Worm (Caenorhabditis elegans) whole organism, L3 larva: ENCODE data around the gene rpl-12.
A peak's percentile ranks its signal among the peaks of the same experiment; 100 is the strongest.

Experiments
- R02D3.7 ChIP-seq: fragments of 150-350 bp; optimal IDR thresholded peaks from 2 replicates; lab custom pipeline; 2014; ENCODE audit warnings: missing biosample characterization, missing genetic modification characterization
- ZK546.5 ChIP-seq: sonication (generic microtip); optimal IDR thresholded peaks from 2 replicates; lab custom pipeline; 2017; ENCODE audit warnings: missing biosample characterization, missing genetic modification characterization
- aly-2 ChIP-seq: fragments of 150-350 bp; optimal IDR thresholded peaks from 2 replicates; lab custom pipeline; 2014; ENCODE audit warnings: missing biosample characterization, missing genetic modification characterization
- ama-1 ChIP-seq: fragments of 150-350 bp; optimal IDR thresholded peaks from 2 replicates; lab custom pipeline; 2018
- ceh-16 ChIP-seq: sonication (generic microtip); optimal IDR thresholded peaks from 2 replicates; lab custom pipeline; 2017; ENCODE audit warnings: missing biosample characterization, missing genetic modification characterization
- ceh-28 ChIP-seq: fragments of 150-350 bp; optimal IDR thresholded peaks from 2 replicates; lab custom pipeline; 2014; ENCODE audit warnings: missing biosample characterization, missing genetic modification reagents, missing genetic modification characterization
- ceh-82 ChIP-seq: fragments of 150-350 bp; optimal IDR thresholded peaks from 2 replicates; lab custom pipeline; 2014; ENCODE audit warnings: missing biosample characterization, missing genetic modification characterization
- ceh-9 ChIP-seq: sonication (generic microtip); optimal IDR thresholded peaks from 2 replicates; lab custom pipeline; 2018; ENCODE audit warnings: missing biosample characterization, missing genetic modification characterization
- daf-12 ChIP-seq: fragments of 150-350 bp; optimal IDR thresholded peaks from 2 replicates; lab custom pipeline; 2014; ENCODE audit warnings: missing biosample characterization, missing genetic modification reagents, missing genetic modification characterization
- egl-27 ChIP-seq: sonication (generic microtip); optimal IDR thresholded peaks from 4 replicates; lab custom pipeline; 2017; ENCODE audit warnings: missing biosample characterization, missing genetic modification reagents, missing genetic modification characterization
- egl-5 ChIP-seq: fragments of 150-350 bp; optimal IDR thresholded peaks from 2 replicates; lab custom pipeline; 2017; ENCODE audit warnings: missing biosample characterization, missing genetic modification reagents, missing genetic modification characterization, inconsistent platforms
- elt-1 ChIP-seq: fragments of 150-350 bp; optimal IDR thresholded peaks from 2 replicates; lab custom pipeline; 2014; ENCODE audit warnings: missing biosample characterization, missing genetic modification characterization
- elt-2 ChIP-seq: sonication (generic microtip); optimal IDR thresholded peaks from 2 replicates; lab custom pipeline; 2016; ENCODE audit warnings: missing genetic modification reagents, mild to moderate bottlenecking, missing genetic modification characterization, missing compliant biosample characterization
- elt-3 ChIP-seq, 3 experiments: fragments of 150-350 bp in 1 of 3; sonication (generic microtip) in 2 of 3; optimal IDR thresholded peaks; 2 replicates in 2 of 3; 4 replicates in 1 of 3; lab custom pipeline; 2014 to 2017; ENCODE audit warnings: missing biosample characterization in 3 of 3, missing genetic modification characterization in 3 of 3
- fkh-10 ChIP-seq: sonication (generic microtip); optimal IDR thresholded peaks from 2 replicates; lab custom pipeline; 2017; ENCODE audit warnings: missing biosample characterization, missing genetic modification reagents, missing genetic modification characterization
- fos-1 ChIP-seq: fragments of 150-350 bp; optimal IDR thresholded peaks from 2 replicates; lab custom pipeline; 2014; ENCODE audit warnings: missing biosample characterization, missing genetic modification characterization
- jun-1 ChIP-seq: fragments of 150-350 bp; optimal IDR thresholded peaks from 2 replicates; lab custom pipeline; 2014; ENCODE audit warnings: missing biosample characterization, missing genetic modification reagents, missing genetic modification characterization
- lin-15B ChIP-seq: fragments of 150-350 bp; optimal IDR thresholded peaks from 2 replicates; lab custom pipeline; 2014; ENCODE audit warnings: missing biosample characterization, missing genetic modification characterization
- lin-39 ChIP-seq: fragments of 150-350 bp; optimal IDR thresholded peaks from 2 replicates; lab custom pipeline; 2018; ENCODE audit warnings: missing biosample characterization, missing genetic modification reagents, missing genetic modification characterization
- mdl-1 ChIP-seq: fragments of 150-350 bp; optimal IDR thresholded peaks from 2 replicates; lab custom pipeline; 2014; ENCODE audit warnings: missing biosample characterization, missing genetic modification characterization
- mml-1 ChIP-seq: fragments of 150-350 bp; sonication (generic microtip); optimal IDR thresholded peaks from 3 replicates; lab custom pipeline; 2014; ENCODE audit warnings: missing biosample characterization, missing genetic modification characterization
- nfya-1 ChIP-seq: sonication (generic microtip); optimal IDR thresholded peaks from 2 replicates; lab custom pipeline; 2017; ENCODE audit warnings: missing genetic modification characterization, mild to moderate bottlenecking, missing compliant biosample characterization, antibody characterized with exemption, moderate library complexity; ENCODE audit not compliant: insufficient read depth
- nhr-11 ChIP-seq: fragments of 150-350 bp; optimal IDR thresholded peaks from 2 replicates; lab custom pipeline; 2014; ENCODE audit warnings: missing biosample characterization, missing genetic modification characterization
- nhr-12 ChIP-seq: fragments of 150-350 bp; optimal IDR thresholded peaks from 2 replicates; lab custom pipeline; 2014; ENCODE audit warnings: missing biosample characterization, missing genetic modification characterization
- nhr-23 ChIP-seq: fragments of 150-350 bp; optimal IDR thresholded peaks from 2 replicates; lab custom pipeline; 2014; ENCODE audit warnings: missing biosample characterization, missing genetic modification reagents, missing genetic modification characterization
- nhr-237 ChIP-seq: fragments of 150-350 bp; optimal IDR thresholded peaks from 2 replicates; lab custom pipeline; 2014; ENCODE audit warnings: missing biosample characterization, missing genetic modification characterization
- nhr-25 ChIP-seq: sonication (generic microtip); optimal IDR thresholded peaks from 2 replicates; lab custom pipeline; 2017; ENCODE audit warnings: missing biosample characterization, missing genetic modification characterization
- nhr-28 ChIP-seq: fragments of 150-350 bp; optimal IDR thresholded peaks from 2 replicates; lab custom pipeline; 2014; ENCODE audit warnings: missing biosample characterization, missing genetic modification characterization
- nhr-43 ChIP-seq: sonication (generic microtip); optimal IDR thresholded peaks from 2 replicates; lab custom pipeline; 2016; ENCODE audit warnings: mild to moderate bottlenecking, missing genetic modification characterization, missing compliant biosample characterization; ENCODE audit not compliant: poor library complexity, severe bottlenecking
- nhr-67 ChIP-seq: fragments of 150-350 bp; optimal IDR thresholded peaks from 2 replicates; lab custom pipeline; 2014; ENCODE audit warnings: missing biosample characterization, missing genetic modification characterization
- nhr-76 ChIP-seq: fragments of 150-350 bp; sonication (generic microtip); optimal IDR thresholded peaks from 5 replicates; lab custom pipeline; 2014; ENCODE audit warnings: missing biosample characterization, missing genetic modification characterization
- nhr-77 ChIP-seq: fragments of 150-350 bp; optimal IDR thresholded peaks from 2 replicates; lab custom pipeline; 2014; ENCODE audit warnings: missing biosample characterization, missing genetic modification characterization
- pha-4 ChIP-seq: fragments of 150-350 bp; optimal IDR thresholded peaks from 2 replicates; lab custom pipeline; 2014; ENCODE audit warnings: missing biosample characterization, missing genetic modification reagents, missing genetic modification characterization
- pqm-1 ChIP-seq: fragments of 150-350 bp; optimal IDR thresholded peaks from 2 replicates; lab custom pipeline; 2017; ENCODE audit warnings: missing biosample characterization, missing genetic modification characterization, inconsistent platforms
- sea-2 ChIP-seq: fragments of 150-350 bp; sonication (generic microtip); optimal IDR thresholded peaks from 4 replicates; lab custom pipeline; 2014; ENCODE audit warnings: missing biosample characterization, missing genetic modification reagents, missing genetic modification characterization
- skn-1 ChIP-seq: fragments of 150-350 bp; optimal IDR thresholded peaks from 2 replicates; lab custom pipeline; 2014; ENCODE audit warnings: missing biosample characterization, missing genetic modification characterization
- snpc-4 ChIP-seq: fragments of 150-350 bp; optimal IDR thresholded peaks from 2 replicates; lab custom pipeline; 2014; ENCODE audit warnings: missing biosample characterization, missing genetic modification characterization
- tbx-2 ChIP-seq: sonication (generic microtip); optimal IDR thresholded peaks from 2 replicates; lab custom pipeline; 2016; ENCODE audit warnings: mild to moderate bottlenecking, missing genetic modification characterization, missing compliant biosample characterization
- unc-39 ChIP-seq: sonication (generic microtip); optimal IDR thresholded peaks from 4 replicates; lab custom pipeline; 2017; ENCODE audit warnings: missing biosample characterization, missing genetic modification characterization
- unc-62 ChIP-seq: fragments of 150-350 bp; sonication (generic microtip); optimal IDR thresholded peaks from 4 replicates; lab custom pipeline; 2014; ENCODE audit warnings: missing biosample characterization, missing genetic modification reagents, missing genetic modification characterization
- zag-1 ChIP-seq: fragments of 150-350 bp; optimal IDR thresholded peaks from 2 replicates; lab custom pipeline; 2014; ENCODE audit warnings: missing biosample characterization, missing genetic modification characterization
- ztf-11 ChIP-seq: fragments of 150-350 bp; optimal IDR thresholded peaks from 2 replicates; lab custom pipeline; 2014; ENCODE audit warnings: missing biosample characterization, missing genetic modification characterization

The rpl-12 gene

ce11 chrIV:13221657-13222056 lies 18.8 kb downstream of the rpl-12 start, which contains the start of gene C48D1.5:
Gene C48D1.5, plus strand, starts transcription at chrIV:13221957.
- TF ChIP-seq lin-39 (no peak), ZK546.5 (tag; lab: Kevin White, UChicago) (no peak), elt-1 (tag; lab: Kevin White, UChicago) (no peak), elt-2 (tag; lab: Kevin White, UChicago) (peak; percentile 16), fos-1 (tag; lab: Kevin White, UChicago) (no peak)
- TF ChIP-seq, all 47 proteins: peak for 1

ce11 chrIV:13220594-13220993 lies 19.9 kb downstream of the rpl-12 start:
- no peak for TF ChIP-seq aly-2 (tag; lab: Kevin White, UChicago)
- TF ChIP-seq fkh-10 = peak; percentile 24
- TF ChIP-seq, all 47 proteins: peak for 1

- TF ChIP-seq fos-1 (tag; lab: Kevin White, UChicago) = no peak
- no peak for TF ChIP-seq nhr-77 (tag; lab: Kevin White, UChicago)
- TF ChIP-seq zag-1 (tag; lab: Kevin White, UChicago) = no peak
- no peak for TF ChIP-seq nhr-28 (tag; lab: Kevin White, UChicago)
- TF ChIP-seq egl-27 (tag; lab: Kevin White, UChicago) = no peak
- no peak for TF ChIP-seq R02D3.7 (tag; lab: Kevin White, UChicago)
- no peak for TF ChIP-seq nhr-237 (tag; lab: Kevin White, UChicago)
- no peak for TF ChIP-seq nfya-1 (tag; lab: Kevin White, UChicago)
- TF ChIP-seq unc-39 = no peak
- TF ChIP-seq unc-62 (GFP tag; lab: Kevin White, UChicago) = no peak
- TF ChIP-seq pqm-1 (tag; lab: Kevin White, UChicago) = no peak
- TF ChIP-seq ama-1 (lab: Kevin White, UChicago) = no peak
- TF ChIP-seq nhr-76 = no peak
- no peak for TF ChIP-seq snpc-4 (tag; lab: Kevin White, UChicago)
- TF ChIP-seq mml-1 (tag; lab: Kevin White, UChicago) = no peak
- no peak for TF ChIP-seq egl-5
- no peak for TF ChIP-seq elt-2 (tag; lab: Kevin White, UChicago)
- no peak for TF ChIP-seq nhr-23 (tag; lab: Kevin White, UChicago)
- TF ChIP-seq lin-15B = no peak
These were observed 26.0 kb downstream of the rpl-12 start, which contains the start of gene cho-1 for ce11 chrIV:13214466-13214865. Gene cho-1, minus strand, starts transcription at chrIV:13214566.

ce11 chrIV:13209566-13209965 lies 30.9 kb downstream of the rpl-12 start, which contains the start of gene C48D1.9:
Gene C48D1.9, minus strand, starts transcription at chrIV:13209666.
- TF ChIP-seq egl-27 (tag; lab: Kevin White, UChicago) = no peak
- TF ChIP-seq nhr-67 (tag; lab: Kevin White, UChicago) = no peak
- no peak for TF ChIP-seq ceh-9
- TF ChIP-seq nhr-77 (tag; lab: Kevin White, UChicago) = no peak
- no peak for TF ChIP-seq nfya-1 (tag; lab: Kevin White, UChicago)
- TF ChIP-seq R02D3.7 (tag; lab: Kevin White, UChicago) = no peak
- no peak for TF ChIP-seq lin-39
- no peak for TF ChIP-seq elt-3 (tag; optimal IDR thresholded peaks at IDR 0.05; lab: Kevin White, UChicago)
- no peak for TF ChIP-seq ZK546.5 (tag; lab: Kevin White, UChicago)
- no peak for TF ChIP-seq pha-4 (tag; lab: Kevin White, UChicago)
- TF ChIP-seq sea-2 = no peak
- no peak for TF ChIP-seq unc-39
- no peak for TF ChIP-seq elt-2 (tag; lab: Kevin White, UChicago)
- TF ChIP-seq ceh-28 = no peak

ce11 chrIV:13205891-13206290 lies 34.6 kb downstream of the rpl-12 start:
- TF ChIP-seq nfya-1 (tag; lab: Kevin White, UChicago) (peak; percentile 49), nhr-11 (tag; lab: Kevin White, UChicago) (no peak), nhr-25 (tag; lab: Kevin White, UChicago) (no peak), egl-27 (tag; lab: Kevin White, UChicago) (no peak), ama-1 (lab: Kevin White, UChicago) (no peak), mdl-1 (tag; lab: Kevin White, UChicago) (no peak), nhr-76 (no peak), nhr-43 (tag; lab: Kevin White, UChicago) (no peak), elt-2 (tag; lab: Kevin White, UChicago) (peak; percentile 34), daf-12 (tag; lab: Kevin White, UChicago) (no peak), nhr-237 (tag; lab: Kevin White, UChicago) (no peak), jun-1 (tag; lab: Kevin White, UChicago) (no peak), elt-3 (tag; optimal IDR thresholded peaks at IDR 0.05; lab: Kevin White, UChicago) (no peak), zag-1 (tag; lab: Kevin White, UChicago) (no peak), aly-2 (tag; lab: Kevin White, UChicago) (no peak), skn-1 (tag; lab: Kevin White, UChicago) (no peak), tbx-2 (tag; lab: Kevin White, UChicago) (no peak), elt-1 (tag; lab: Kevin White, UChicago) (no peak), ZK546.5 (tag; lab: Kevin White, UChicago) (no peak), egl-5 (no peak), nhr-12 (tag; lab: Kevin White, UChicago) (no peak), nhr-28 (tag; lab: Kevin White, UChicago) (no peak), ceh-16 (tag; lab: Kevin White, UChicago) (no peak), R02D3.7 (tag; lab: Kevin White, UChicago) (no peak), ceh-82 (tag; lab: Kevin White, UChicago) (no peak), ztf-11 (tag; lab: Kevin White, UChicago) (no peak), lin-15B (peak; percentile 51), fos-1 (tag; lab: Kevin White, UChicago) (no peak), pqm-1 (tag; lab: Kevin White, UChicago) (peak; percentile 7)
